Worm (Caenorhabditis elegans): ENCODE data around the gene kgb-2.

kgb-2 gene

DNA sequence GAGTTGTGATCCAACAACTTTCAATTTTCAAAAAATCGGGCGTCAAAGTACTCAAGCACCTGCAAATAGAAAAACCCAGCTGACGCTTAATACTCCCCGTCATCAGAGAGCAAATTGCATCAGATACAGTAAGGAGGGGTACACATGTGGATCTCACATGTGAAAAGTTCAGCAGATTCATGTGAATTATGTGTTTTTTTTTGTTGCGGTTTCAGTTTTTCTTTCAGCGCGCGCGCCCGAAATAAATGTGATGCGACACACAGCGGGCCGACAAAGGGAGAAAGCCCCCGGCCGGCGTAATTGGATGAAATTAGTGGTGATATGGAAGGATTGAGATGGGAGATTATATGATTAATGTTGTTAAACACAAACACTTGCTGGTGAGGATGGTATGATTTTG, 45.6 kb downstream of the kgb-2 start:
- TF ChIP-seq ztf-23 (GFP tag; IDR thresholded peaks at IDR 0.05) (no peak), tab-1 (GFP tag; IDR thresholded peaks at IDR 0.05) (no peak)

DNA sequence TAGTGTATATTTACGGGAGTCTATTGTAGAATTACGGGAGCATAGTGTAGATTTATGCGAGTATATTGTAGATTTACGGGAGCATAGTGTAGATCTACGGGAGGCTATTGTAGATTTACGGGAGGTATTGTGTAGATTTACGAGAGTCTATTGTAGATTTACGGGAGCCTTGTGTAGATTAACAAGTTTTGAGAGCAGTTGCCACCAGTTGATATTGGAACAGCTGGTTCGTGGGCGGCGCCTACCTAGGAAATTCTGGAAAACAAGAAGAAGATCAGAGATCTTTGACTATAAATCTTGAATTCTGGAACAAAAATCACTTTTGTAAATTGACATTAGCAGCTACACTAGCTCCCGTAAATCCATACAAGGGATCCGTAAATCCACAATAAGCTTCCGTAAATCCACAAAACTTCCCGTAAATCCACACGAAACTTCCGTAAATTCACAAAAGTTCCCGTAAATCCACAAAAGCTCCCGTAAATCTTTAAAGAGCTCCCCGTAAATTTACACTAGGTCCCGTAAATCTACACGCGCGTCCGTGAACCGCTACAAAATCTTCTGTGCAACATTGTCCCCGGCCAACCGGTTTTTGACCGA, 46.3 kb downstream of the kgb-2 start:
- TF ChIP-seq ztf-29 (GFP tag; IDR thresholded peaks at IDR 0.05), result no peak
- no peak for TF ChIP-seq flt-1 (GFP tag; IDR thresholded peaks at IDR 0.05)
- TF ChIP-seq T22C8.4 (GFP tag; IDR thresholded peaks at IDR 0.05), result no peak
- TF ChIP-seq cog-1 (tag; optimal IDR thresholded peaks at IDR 0.05), result no peak
- TF ChIP-seq tab-1 (GFP tag; IDR thresholded peaks at IDR 0.05), result no peak
- no peak for TF ChIP-seq ref-1 (GFP tag; conservative IDR thresholded peaks at IDR 0.05)

DNA sequence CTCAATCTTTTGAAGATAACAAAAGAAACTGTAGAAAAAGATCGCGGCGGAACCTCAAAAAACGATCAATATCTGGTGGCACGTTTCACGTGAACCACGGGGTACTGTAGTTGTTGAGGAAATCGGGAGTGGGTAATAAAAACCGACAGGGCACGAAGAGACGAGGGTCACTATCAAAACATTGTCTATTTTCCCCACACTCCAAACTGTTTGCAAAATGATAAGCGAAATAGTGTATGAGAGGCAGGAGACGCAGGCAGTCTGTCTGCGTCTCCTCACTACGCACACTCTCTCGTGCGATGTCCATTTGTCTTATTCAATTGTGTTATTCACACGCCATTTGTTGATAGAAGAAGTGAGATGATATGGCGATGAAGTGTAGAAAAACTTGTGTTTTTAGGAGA, 46.8 kb downstream of the kgb-2 start:
- TF ChIP-seq cog-1 (tag; optimal IDR thresholded peaks at IDR 0.05) (no peak), klf-2 (GFP tag; conservative IDR thresholded peaks at IDR 0.05) (no peak), ztf-29 (GFP tag; IDR thresholded peaks at IDR 0.05) (no peak), T22C8.4 (GFP tag; IDR thresholded peaks at IDR 0.05) (no peak), ztf-23 (GFP tag; IDR thresholded peaks at IDR 0.05) (no peak), flt-1 (GFP tag; IDR thresholded peaks at IDR 0.05) (no peak), ref-1 (GFP tag; conservative IDR thresholded peaks at IDR 0.05) (no peak), med-1 (GFP tag; optimal IDR thresholded peaks at IDR 0.05; ENCODE audit: insufficient read depth) (no peak), tab-1 (GFP tag; IDR thresholded peaks at IDR 0.05) (no peak)

DNA sequence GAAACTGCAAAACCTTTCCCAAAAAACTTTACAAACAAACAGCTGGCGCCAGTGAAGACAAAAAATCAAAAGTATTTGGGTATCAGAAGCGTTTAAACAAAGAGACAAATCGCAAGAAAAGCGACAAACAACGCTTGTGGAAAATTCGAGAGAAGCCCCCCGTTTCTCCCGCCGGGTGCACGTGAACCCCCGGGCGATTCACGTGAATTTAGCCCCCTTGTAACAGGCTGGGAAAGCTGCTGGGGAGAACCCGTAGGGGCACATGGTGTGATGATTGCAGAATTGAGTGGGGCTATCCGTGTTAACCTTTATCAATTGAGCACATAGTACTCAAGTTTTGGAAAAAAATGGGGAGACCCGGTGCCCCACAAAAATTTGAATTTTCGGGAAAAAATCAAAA, 47.6 kb downstream of the kgb-2 start:
- TF ChIP-seq ztf-29 (GFP tag; IDR thresholded peaks at IDR 0.05), result no peak
- no peak for TF ChIP-seq ztf-23 (GFP tag; IDR thresholded peaks at IDR 0.05)
- no peak for TF ChIP-seq flt-1 (GFP tag; IDR thresholded peaks at IDR 0.05)
- TF ChIP-seq med-1 (GFP tag; optimal IDR thresholded peaks at IDR 0.05; ENCODE audit: insufficient read depth), result no peak
- no peak for TF ChIP-seq tab-1 (GFP tag; IDR thresholded peaks at IDR 0.05)
- TF ChIP-seq cog-1 (tag; optimal IDR thresholded peaks at IDR 0.05), result no peak
- no peak for TF ChIP-seq ref-1 (GFP tag; conservative IDR thresholded peaks at IDR 0.05)
- TF ChIP-seq T22C8.4 (GFP tag; IDR thresholded peaks at IDR 0.05), result no peak
- no peak for TF ChIP-seq klf-2 (GFP tag; conservative IDR thresholded peaks at IDR 0.05)

DNA sequence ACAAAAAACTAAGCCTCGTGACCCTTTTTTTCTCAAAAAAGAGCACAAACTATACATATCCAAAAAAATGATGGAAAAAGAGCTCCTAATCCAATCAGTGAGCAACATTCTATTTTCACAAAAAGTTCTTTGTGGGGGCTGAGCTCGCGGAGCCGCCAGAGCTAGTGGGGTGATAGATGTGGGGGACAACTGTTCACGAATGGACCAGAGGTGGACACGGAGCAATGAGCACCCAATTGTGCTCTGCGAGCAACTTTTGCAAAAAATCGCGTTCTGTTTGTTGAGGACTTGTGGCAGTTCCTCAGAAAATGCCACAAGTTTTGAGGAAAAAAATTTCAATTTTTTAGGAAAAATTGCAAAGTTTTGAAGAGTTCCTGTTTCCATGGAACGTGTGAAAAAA, 48.2 kb downstream of the kgb-2 start:
- no peak for TF ChIP-seq ref-1 (GFP tag; conservative IDR thresholded peaks at IDR 0.05)
- TF ChIP-seq flt-1 (GFP tag; IDR thresholded peaks at IDR 0.05), result no peak
- no peak for TF ChIP-seq ztf-23 (GFP tag; IDR thresholded peaks at IDR 0.05)
- no peak for TF ChIP-seq tab-1 (GFP tag; IDR thresholded peaks at IDR 0.05)
- TF ChIP-seq ztf-29 (GFP tag; IDR thresholded peaks at IDR 0.05), result no peak
- TF ChIP-seq T22C8.4 (GFP tag; IDR thresholded peaks at IDR 0.05), result no peak
- no peak for TF ChIP-seq klf-2 (GFP tag; conservative IDR thresholded peaks at IDR 0.05)
- no peak for TF ChIP-seq med-1 (GFP tag; optimal IDR thresholded peaks at IDR 0.05; ENCODE audit: insufficient read depth)
- TF ChIP-seq cog-1 (tag; optimal IDR thresholded peaks at IDR 0.05), result no peak

DNA sequence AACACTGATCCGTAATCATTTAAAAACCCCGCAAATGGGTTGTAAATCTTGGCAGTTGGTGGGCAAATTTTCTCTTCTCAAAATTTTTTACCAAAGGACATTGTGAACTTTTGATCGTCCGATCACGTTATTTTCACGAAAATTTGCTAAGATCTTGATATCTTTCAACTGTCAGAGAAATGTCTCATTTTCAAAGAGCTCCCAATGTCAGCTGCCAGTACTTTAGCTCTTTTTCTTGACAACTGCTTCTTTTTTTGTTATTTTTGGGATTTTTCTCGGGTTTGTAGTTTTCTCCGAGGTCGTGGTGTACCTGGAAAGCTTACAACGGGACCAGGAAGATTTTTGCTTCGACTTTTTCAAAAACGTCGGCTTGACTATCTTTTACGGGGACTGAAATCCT, 49.3 kb downstream of the kgb-2 start:
- TF ChIP-seq ztf-23 (GFP tag; IDR thresholded peaks at IDR 0.05), result no peak
- TF ChIP-seq ztf-29 (GFP tag; IDR thresholded peaks at IDR 0.05), result no peak
- no peak for TF ChIP-seq flt-1 (GFP tag; IDR thresholded peaks at IDR 0.05)
- TF ChIP-seq klf-2 (GFP tag; conservative IDR thresholded peaks at IDR 0.05), result no peak
- no peak for TF ChIP-seq tab-1 (GFP tag; IDR thresholded peaks at IDR 0.05)
- no peak for TF ChIP-seq med-1 (GFP tag; optimal IDR thresholded peaks at IDR 0.05; ENCODE audit: insufficient read depth)
- no peak for TF ChIP-seq T22C8.4 (GFP tag; IDR thresholded peaks at IDR 0.05)
- TF ChIP-seq cog-1 (tag; optimal IDR thresholded peaks at IDR 0.05), result no peak
- no peak for TF ChIP-seq ref-1 (GFP tag; conservative IDR thresholded peaks at IDR 0.05)
